Worm (Caenorhabditis elegans) whole organism, L2 larva: ENCODE measurements around the gene nlp-82.

ENCODE experiments used
- C34F6.9 ChIP-seq: fragments of 150-350 bp; optimal IDR thresholded peaks from 2 replicates; lab custom pipeline; 2014; ENCODE audit warnings: missing biosample characterization, missing genetic modification characterization
- F13H6.1 ChIP-seq: sonication (generic microtip); optimal IDR thresholded peaks from 2 replicates; lab custom pipeline; 2016; ENCODE audit warnings: missing genetic modification characterization, missing compliant biosample characterization
- Y55F3AM.14 ChIP-seq: fragments of 200-800 bp; sonication (Bioruptor generic); optimal IDR thresholded peaks from 2 replicates; lab custom pipeline; 2018; ENCODE audit warnings: mild to moderate bottlenecking, missing genetic modification characterization, missing compliant biosample characterization
- alr-1 ChIP-seq: fragments of 150-350 bp; optimal IDR thresholded peaks from 2 replicates; lab custom pipeline; 2014; ENCODE audit warnings: missing biosample characterization, missing genetic modification characterization
- aly-2 ChIP-seq: fragments of 150-350 bp; optimal IDR thresholded peaks from 2 replicates; lab custom pipeline; 2014; ENCODE audit warnings: missing biosample characterization, missing genetic modification characterization
- ama-1 ChIP-seq: fragments of 150-350 bp; optimal IDR thresholded peaks from 2 replicates; lab custom pipeline; 2018; ENCODE audit warnings: inconsistent platforms
- blmp-1 ChIP-seq: sonication (generic microtip); optimal IDR thresholded peaks from 2 replicates; lab custom pipeline; 2017; ENCODE audit warnings: missing genetic modification characterization, mild to moderate bottlenecking, missing compliant biosample characterization, antibody characterized with exemption, moderate library complexity; ENCODE audit not compliant: insufficient read depth
- crh-2 ChIP-seq: sonication (generic microtip); optimal IDR thresholded peaks from 2 replicates; lab custom pipeline; 2017; ENCODE audit warnings: missing biosample characterization, missing genetic modification characterization
- egl-27 ChIP-seq: sonication (generic microtip); optimal IDR thresholded peaks from 3 replicates; lab custom pipeline; 2017; ENCODE audit warnings: missing biosample characterization, missing genetic modification reagents, missing genetic modification characterization
- elt-1 ChIP-seq: fragments of 150-350 bp; optimal IDR thresholded peaks from 2 replicates; lab custom pipeline; 2014; ENCODE audit warnings: missing biosample characterization, missing genetic modification characterization
- elt-3 ChIP-seq: sonication (generic microtip); optimal IDR thresholded peaks from 2 replicates; lab custom pipeline; 2017; ENCODE audit warnings: missing biosample characterization, missing genetic modification characterization
- fos-1 ChIP-seq: fragments of 150-350 bp; optimal IDR thresholded peaks from 2 replicates; lab custom pipeline; 2014; ENCODE audit warnings: missing biosample characterization, missing genetic modification characterization
- lin-13 ChIP-seq: fragments of 150-350 bp; optimal IDR thresholded peaks from 2 replicates; lab custom pipeline; 2014; ENCODE audit warnings: missing biosample characterization, missing genetic modification reagents, missing genetic modification characterization
- lsy-2 ChIP-seq, 2 experiments: fragments of 150-350 bp in 1 of 2; sonication (generic microtip) in 1 of 2; optimal IDR thresholded peaks; 2 replicates each; lab custom pipeline; 2014 to 2017; ENCODE audit warnings: missing biosample characterization in 2 of 2, missing genetic modification characterization in 2 of 2
- mab-5 ChIP-seq: fragments of 150-350 bp; optimal IDR thresholded peaks from 2 replicates; lab custom pipeline; 2014; ENCODE audit warnings: missing biosample characterization, missing genetic modification characterization
- mbf-1 ChIP-seq: sonication (generic microtip); optimal IDR thresholded peaks from 2 replicates; lab custom pipeline; 2017; ENCODE audit warnings: missing biosample characterization, missing genetic modification characterization
- nhr-10 ChIP-seq: sonication (generic microtip); optimal IDR thresholded peaks from 2 replicates; lab custom pipeline; 2017; ENCODE audit warnings: missing biosample characterization, missing genetic modification characterization
- nhr-11 ChIP-seq: fragments of 150-350 bp; optimal IDR thresholded peaks from 2 replicates; lab custom pipeline; 2014; ENCODE audit warnings: missing biosample characterization, missing genetic modification characterization
- nhr-129 ChIP-seq: fragments of 150-350 bp; optimal IDR thresholded peaks from 2 replicates; lab custom pipeline; 2014; ENCODE audit warnings: missing biosample characterization, missing genetic modification characterization
- nhr-21 ChIP-seq: fragments of 150-350 bp; optimal IDR thresholded peaks from 2 replicates; lab custom pipeline; 2014; ENCODE audit warnings: missing biosample characterization, missing genetic modification characterization
- nhr-23 ChIP-seq: fragments of 150-350 bp; optimal IDR thresholded peaks from 2 replicates; lab custom pipeline; 2014; ENCODE audit warnings: missing biosample characterization, missing genetic modification reagents, missing genetic modification characterization
- nhr-237 ChIP-seq: fragments of 150-350 bp; optimal IDR thresholded peaks from 2 replicates; lab custom pipeline; 2014; ENCODE audit warnings: missing biosample characterization, missing genetic modification characterization
- nhr-25 ChIP-seq: fragments of 150-350 bp; sonication (generic microtip); optimal IDR thresholded peaks from 3 replicates; lab custom pipeline; 2014; ENCODE audit warnings: missing biosample characterization, missing genetic modification characterization
- sem-4 ChIP-seq: fragments of 150-350 bp; optimal IDR thresholded peaks from 2 replicates; lab custom pipeline; 2014; ENCODE audit warnings: missing biosample characterization, missing genetic modification reagents, missing genetic modification characterization
- sma-3 ChIP-seq: sonication (generic microtip); optimal IDR thresholded peaks from 2 replicates; lab custom pipeline; 2016; ENCODE audit warnings: missing genetic modification reagents, missing genetic modification characterization, missing compliant biosample characterization
- sma-9 ChIP-seq, 2 experiments: fragments of 150-350 bp in 1 of 2; sonication (generic microtip) in 1 of 2; optimal IDR thresholded peaks; 2 replicates each; lab custom pipeline; 2014 to 2016; ENCODE audit warnings: missing genetic modification characterization in 2 of 2, mild to moderate bottlenecking in 1 of 2, missing biosample characterization in 1 of 2, missing compliant biosample characterization in 1 of 2, missing genetic modification reagents in 1 of 2, moderate library complexity in 1 of 2
- unc-55 ChIP-seq: fragments of 150-350 bp; sonication (generic microtip); optimal IDR thresholded peaks from 3 replicates; lab custom pipeline; 2014; ENCODE audit warnings: missing biosample characterization, missing genetic modification reagents, missing genetic modification characterization
- zag-1 ChIP-seq: fragments of 150-350 bp; optimal IDR thresholded peaks from 2 replicates; lab custom pipeline; 2014; ENCODE audit warnings: missing biosample characterization, missing genetic modification characterization
- ztf-1 ChIP-seq: fragments of 200-800 bp; sonication (Bioruptor generic); conservative IDR thresholded peaks from 2 replicates; pipeline ENCODE4 v1.3.6; 2022; ENCODE audit warnings: missing genetic modification characterization, missing compliant biosample characterization

Gene nlp-82

ce11 chrII:9264689-9265278 is 10.7 kb upstream of the nlp-82 start:
- TF ChIP-seq nhr-23 (tag; lab: Kevin White, UChicago) (no peak), Y55F3AM.14 (GFP tag; lab: Kevin White, UChicago) (no peak), elt-1 (tag; lab: Kevin White, UChicago) (no peak), sma-9 (GFP tag; optimal IDR thresholded peaks at IDR 0.05; lab: Kevin White, UChicago) (peak; percentile 28), sma-9 (tag; optimal IDR thresholded peaks at IDR 0.05; lab: Kevin White, UChicago) (no peak), unc-55 (GFP tag; lab: Kevin White, UChicago) (peak; percentile 54), nhr-129 (tag; lab: Kevin White, UChicago) (peak; percentile 64), lsy-2 (tag; optimal IDR thresholded peaks at IDR 0.05; lab: Kevin White, UChicago) (peak in 1 of 2 experiments; percentile 51), mbf-1 (tag; lab: Kevin White, UChicago) (no peak), C34F6.9 (tag; lab: Kevin White, UChicago) (peak; percentile 57), egl-27 (peak; percentile 5), crh-2 (tag; lab: Kevin White, UChicago) (peak; percentile 52), F13H6.1 (tag; lab: Kevin White, UChicago) (peak; percentile 50), zag-1 (tag; lab: Kevin White, UChicago) (peak; percentile 72), sem-4 (peak; percentile 28), mab-5 (tag; lab: Kevin White, UChicago) (peak; percentile 83), blmp-1 (tag; lab: Kevin White, UChicago) (no peak), nhr-11 (no peak)

ce11 chrII:9263784-9264183 is 9.7 kb upstream of the nlp-82 start:
- TF ChIP-seq sma-9 (GFP tag; optimal IDR thresholded peaks at IDR 0.05; lab: Kevin White, UChicago) (peak; percentile 17), sma-9 (tag; optimal IDR thresholded peaks at IDR 0.05; lab: Kevin White, UChicago) (no peak), nhr-237 (tag; lab: Kevin White, UChicago) (no peak), nhr-129 (tag; lab: Kevin White, UChicago) (peak; percentile 22), lin-13 (no peak), lsy-2 (tag; optimal IDR thresholded peaks at IDR 0.05; lab: Kevin White, UChicago) (peak in 1 of 2 experiments; percentile 49), C34F6.9 (tag; lab: Kevin White, UChicago) (peak; percentile 53)
- TF ChIP-seq, all 48 proteins: peak for 4

ce11 chrII:9262845-9263402 is 8.8 kb upstream of the nlp-82 start:
- TF ChIP-seq fos-1 (no peak), alr-1 (tag; lab: Kevin White, UChicago) (no peak)
- TF ChIP-seq, all 48 proteins: peak for 0

DNA sequence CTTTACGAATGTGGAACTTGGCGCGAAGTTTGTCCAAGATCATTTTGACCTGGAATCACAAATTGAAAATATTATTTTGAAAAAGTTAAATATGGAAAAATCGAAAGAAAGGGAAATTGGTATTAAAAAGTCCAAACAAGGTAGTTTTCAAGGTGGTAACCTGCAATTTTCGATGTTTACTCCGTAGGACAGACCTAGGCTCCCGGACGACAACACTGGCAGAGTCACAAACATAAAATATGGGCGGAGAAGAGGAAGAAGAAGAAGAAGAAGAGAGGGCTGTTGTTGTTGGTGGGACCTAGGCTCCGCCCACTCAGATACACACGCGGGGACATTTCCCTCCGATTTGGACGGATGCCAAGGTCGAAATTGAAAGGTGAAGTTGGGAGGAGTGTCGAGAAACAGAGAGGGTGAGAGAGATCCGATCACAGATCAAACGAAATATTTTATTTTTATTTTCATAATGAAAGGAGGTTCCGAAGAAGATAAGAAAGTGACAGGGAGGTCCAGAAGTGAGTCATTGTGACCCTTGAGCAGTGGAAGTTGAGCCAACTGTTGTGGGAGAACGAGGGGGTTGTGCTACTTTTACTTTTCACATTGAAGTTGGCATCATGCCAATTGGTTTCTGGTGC is 8.0 kb upstream of the nlp-82 start, which contains the start of gene aqp-2:
aqp-2 (minus strand) TSS at position 51 of the 632 bp plus-strand sequence.
- TF ChIP-seq ama-1 (lab: Kevin White, UChicago) = peak; percentile 17
- TF ChIP-seq nhr-129 (tag; lab: Kevin White, UChicago) = peak; percentile 53
- TF ChIP-seq nhr-10 (tag; lab: Kevin White, UChicago) = no peak
- no peak for TF ChIP-seq sma-3 (GFP tag; lab: Kevin White, UChicago)
- TF ChIP-seq C34F6.9 (tag; lab: Kevin White, UChicago) = peak; percentile 17
- peak; percentile 68 for TF ChIP-seq F13H6.1 (tag; lab: Kevin White, UChicago)
- TF ChIP-seq fos-1 = peak; percentile 2
- peak; percentile 82 for TF ChIP-seq sma-9 (GFP tag; optimal IDR thresholded peaks at IDR 0.05; lab: Kevin White, UChicago)
- TF ChIP-seq sma-9 (tag; optimal IDR thresholded peaks at IDR 0.05; lab: Kevin White, UChicago) = no peak
- TF ChIP-seq lsy-2 (tag; optimal IDR thresholded peaks at IDR 0.05; lab: Kevin White, UChicago) = peak in 1 of 2 experiments; percentile 36
- peak; percentile 31 for TF ChIP-seq nhr-25 (tag; lab: Kevin White, UChicago)
- TF ChIP-seq crh-2 (tag; lab: Kevin White, UChicago) = no peak

ce11 chrII:9261403-9261802 is 7.3 kb upstream of the nlp-82 start:
- TF ChIP-seq ztf-1 = no peak
- TF ChIP-seq egl-27 = no peak
- no peak for TF ChIP-seq elt-3 (tag; lab: Kevin White, UChicago)
- TF ChIP-seq nhr-21 = no peak
- no peak for TF ChIP-seq aly-2 (tag; lab: Kevin White, UChicago)
- TF ChIP-seq C34F6.9 (tag; lab: Kevin White, UChicago) = no peak
